Fruit fly (Drosophila melanogaster) whole organism, embryonic: ENCODE results near the gene CG11178.

ENCODE experiments used
- B-H2 ChIP-seq: fragments of 200-800 bp; sonication (Bioruptor generic); optimal IDR thresholded peaks from 2 replicates; lab custom pipeline; 2018; ENCODE audit warnings: missing biosample characterization, mild to moderate bottlenecking, missing genetic modification characterization
- C15 ChIP-seq: fragments of 200-800 bp; sonication (Bioruptor generic); IDR thresholded peaks from 3 replicates; pipeline ENCODE4 v1.3.6; 2022; ENCODE audit warnings: missing biosample characterization, missing genetic modification characterization
- CG11696 ChIP-seq: fragments of 200-800 bp; sonication (Bioruptor generic); IDR thresholded peaks from 2 replicates; pipeline ENCODE4 v1.3.6; 2022; ENCODE audit warnings: missing biosample characterization, missing genetic modification characterization
- CG1233 ChIP-seq: fragments of 200-800 bp; sonication (Bioruptor generic); optimal IDR thresholded peaks from 4 replicates; lab custom pipeline; 2018; ENCODE audit warnings: missing biosample characterization, mild to moderate bottlenecking, missing genetic modification characterization
- CG12659 ChIP-seq: fragments of 200-800 bp; sonication (Bioruptor generic); optimal IDR thresholded peaks from 3 replicates; lab custom pipeline; 2017; ENCODE audit warnings: mild to moderate bottlenecking, missing biosample characterization, missing genetic modification reagents, missing genetic modification characterization
- CG12769 ChIP-seq: fragments of 200-800 bp; sonication (Bioruptor generic); optimal IDR thresholded peaks from 2 replicates; lab custom pipeline; 2019; ENCODE audit warnings: missing biosample characterization, mild to moderate bottlenecking, missing genetic modification characterization, moderate library complexity
- CG15514 ChIP-seq: fragments of 200-800 bp; sonication (Bioruptor generic); optimal IDR thresholded peaks from 3 replicates; lab custom pipeline; 2017; ENCODE audit warnings: missing biosample characterization, missing genetic modification characterization, mild to moderate bottlenecking, moderate library complexity, missing genetic modification reagents
- CG15601 ChIP-seq: fragments of 200-800 bp; sonication (Bioruptor generic); optimal IDR thresholded peaks from 3 replicates; lab custom pipeline; 2019; ENCODE audit warnings: missing biosample characterization, mild to moderate bottlenecking, missing genetic modification characterization, moderate library complexity
- CG15696 ChIP-seq: fragments of 200-800 bp; sonication (Bioruptor generic); optimal IDR thresholded peaks from 2 replicates; lab custom pipeline; 2019; ENCODE audit warnings: missing biosample characterization, mild to moderate bottlenecking, missing genetic modification characterization, moderate library complexity
- CG18262 ChIP-seq: fragments of 200-800 bp; optimal IDR thresholded peaks from 3 replicates; lab custom pipeline; 2019; ENCODE audit warnings: missing biosample characterization, mild to moderate bottlenecking, missing genetic modification characterization, moderate library complexity
- CG18599 ChIP-seq: fragments of 200-800 bp; sonication (Bioruptor generic); optimal IDR thresholded peaks from 3 replicates; lab custom pipeline; 2017; ENCODE audit warnings: missing biosample characterization, missing genetic modification characterization, mild to moderate bottlenecking, moderate library complexity, missing genetic modification reagents
- CG2120 ChIP-seq: fragments of 200-800 bp; sonication (Bioruptor generic); optimal IDR thresholded peaks from 3 replicates; lab custom pipeline; 2016; ENCODE audit warnings: missing biosample characterization, missing genetic modification characterization
- CG2678 ChIP-seq: fragments of 200-800 bp; sonication (Bioruptor generic); optimal IDR thresholded peaks from 3 replicates; lab custom pipeline; 2019; ENCODE audit warnings: missing biosample characterization, mild to moderate bottlenecking, missing genetic modification characterization, moderate library complexity
- CG33213 ChIP-seq: fragments of 200-800 bp; sonication (Bioruptor generic); optimal IDR thresholded peaks from 3 replicates; lab custom pipeline; 2016; ENCODE audit warnings: missing biosample characterization, missing genetic modification characterization
- CG3838 ChIP-seq: fragments of 200-800 bp; sonication (Bioruptor generic); optimal IDR thresholded peaks from 3 replicates; lab custom pipeline; 2016; ENCODE audit warnings: missing biosample characterization, missing genetic modification characterization
- CG6254 ChIP-seq: fragments of 200-800 bp; sonication (Bioruptor generic); optimal IDR thresholded peaks from 3 replicates; lab custom pipeline; 2017; ENCODE audit warnings: mild to moderate bottlenecking, missing biosample characterization, missing genetic modification reagents, missing genetic modification characterization
- CG8290 ChIP-seq, 3 experiments: fragments of 200-800 bp; sonication (Bioruptor generic); optimal IDR thresholded peaks; 2 replicates each; lab custom pipeline; 2016 to 2019; ENCODE audit warnings: missing biosample characterization in 3 of 3, missing genetic modification characterization in 3 of 3, mild to moderate bottlenecking in 2 of 3, moderate library complexity in 1 of 3
- CG8388 ChIP-seq: fragments of 200-800 bp; sonication (Bioruptor generic); optimal IDR thresholded peaks from 2 replicates; lab custom pipeline; 2019; ENCODE audit warnings: missing biosample characterization, mild to moderate bottlenecking, missing genetic modification characterization, moderate library complexity
- CG9817 ChIP-seq: fragments of 200-800 bp; sonication (Bioruptor generic); optimal IDR thresholded peaks from 2 replicates; lab custom pipeline; 2018; ENCODE audit warnings: missing biosample characterization, mild to moderate bottlenecking, missing genetic modification characterization, moderate library complexity
- Dbx ChIP-seq: fragments of 200-800 bp; sonication (Bioruptor generic); IDR thresholded peaks from 3 replicates; pipeline ENCODE4 v1.3.6; 2022; ENCODE audit warnings: missing biosample characterization, missing genetic modification characterization
- Hr39 ChIP-seq: fragments of >200 bp; optimal IDR thresholded peaks from 2 replicates; lab custom pipeline; 2017
- Hr51 ChIP-seq, 2 experiments: fragments of 200-800 bp; sonication (Bioruptor generic); optimal IDR thresholded peaks; 2 replicates in 1 of 2; 3 replicates in 1 of 2; lab custom pipeline; 2016 to 2018; ENCODE audit warnings: missing biosample characterization in 2 of 2, missing genetic modification characterization in 2 of 2, mild to moderate bottlenecking in 1 of 2, moderate library complexity in 1 of 2
- Hr78 ChIP-seq, 2 experiments: fragments of 200-800 bp in 1 of 2; fragments of >200 bp in 1 of 2; sonication (Bioruptor generic) in 1 of 2; optimal IDR thresholded peaks; 2 replicates each; lab custom pipeline; 2017 to 2019; ENCODE audit warnings: missing biosample characterization in 2 of 2, missing genetic modification characterization in 2 of 2, mild to moderate bottlenecking in 1 of 2, moderate library complexity in 1 of 2
- Jarid2 ChIP-seq: fragments of 200-800 bp; sonication (Bioruptor generic); optimal IDR thresholded peaks from 3 replicates; lab custom pipeline; 2017; ENCODE audit warnings: mild to moderate bottlenecking, missing biosample characterization, missing genetic modification reagents, missing genetic modification characterization
- Med ChIP-seq: fragments of 200-800 bp; sonication (Bioruptor generic); peaks from one replicate; lab custom pipeline; 2016; ENCODE audit warnings: missing biosample characterization, missing genetic modification characterization, mild to moderate bottlenecking, inconsistent platforms, moderate library complexity
- NC2α ChIP-seq: fragments of 200-800 bp; sonication (Bioruptor generic); optimal IDR thresholded peaks from 2 replicates; lab custom pipeline; 2016; ENCODE audit warnings: missing biosample characterization, missing genetic modification characterization
- NK7.1 ChIP-seq: fragments of 200-800 bp; sonication (Bioruptor generic); optimal IDR thresholded peaks from 3 replicates; lab custom pipeline; 2016; ENCODE audit warnings: missing biosample characterization, missing genetic modification characterization
- Poxn ChIP-seq: fragments of 200-800 bp; sonication (Bioruptor generic); IDR thresholded peaks from 2 replicates; pipeline ENCODE4 v1.3.6; 2022; ENCODE audit warnings: missing biosample characterization, missing genetic modification characterization
- Ptx1 ChIP-seq: fragments of 200-800 bp; sonication (Bioruptor generic); IDR thresholded peaks from 2 replicates; pipeline ENCODE4 v1.3.6; 2022; ENCODE audit warnings: missing biosample characterization, missing genetic modification characterization
- cato ChIP-seq: fragments of 200-800 bp; sonication (Bioruptor generic); optimal IDR thresholded peaks from 2 replicates; lab custom pipeline; 2016; ENCODE audit warnings: missing biosample characterization, missing genetic modification characterization, borderline replicate concordance
- caup ChIP-seq: fragments of 200-800 bp; sonication (Bioruptor generic); optimal IDR thresholded peaks from 3 replicates; lab custom pipeline; 2017; ENCODE audit warnings: missing biosample characterization, mild to moderate bottlenecking, missing genetic modification characterization, moderate library complexity; ENCODE audit not compliant: severe bottlenecking
- ci ChIP-seq: fragments of 200-800 bp; sonication (Bioruptor generic); IDR thresholded peaks from 3 replicates; pipeline ENCODE4 v1.3.6; 2022; ENCODE audit warnings: missing biosample characterization, missing genetic modification characterization
- crc ChIP-seq: fragments of 200-800 bp; sonication (Bioruptor generic); optimal IDR thresholded peaks from 2 replicates; lab custom pipeline; 2016; ENCODE audit warnings: missing biosample characterization, missing genetic modification characterization
- crol ChIP-seq: fragments of 200-800 bp; sonication (Bioruptor generic); IDR thresholded peaks from 2 replicates; pipeline ENCODE4 v1.3.6; 2022; ENCODE audit warnings: missing biosample characterization, missing genetic modification characterization
- dmrt11E ChIP-seq: fragments of 200-800 bp; sonication (Bioruptor generic); optimal IDR thresholded peaks from 3 replicates; lab custom pipeline; 2018; ENCODE audit warnings: missing biosample characterization, mild to moderate bottlenecking, missing genetic modification characterization, moderate library complexity
- gcm ChIP-seq: fragments of 200-800 bp; sonication (Bioruptor generic); optimal IDR thresholded peaks from 2 replicates; lab custom pipeline; 2019; ENCODE audit warnings: missing biosample characterization, mild to moderate bottlenecking, missing genetic modification characterization, moderate library complexity
- ham ChIP-seq: fragments of 200-800 bp; sonication (Bioruptor generic); IDR thresholded peaks from 2 replicates; pipeline ENCODE4 v1.3.6; 2022; ENCODE audit warnings: missing biosample characterization, missing genetic modification characterization
- hb ChIP-seq: fragments of 200-800 bp; sonication (Bioruptor generic); IDR thresholded peaks from 3 replicates; pipeline ENCODE4 v1.3.6; 2022; ENCODE audit warnings: missing biosample characterization, missing genetic modification characterization; ENCODE audit not compliant: partially characterized antibody
- hth ChIP-seq: fragments of >200 bp; optimal IDR thresholded peaks from 2 replicates; lab custom pipeline; 2017; ENCODE audit warnings: inconsistent platforms
- lab ChIP-seq: fragments of 200-800 bp; sonication (Bioruptor generic); optimal IDR thresholded peaks from 3 replicates; lab custom pipeline; 2017; ENCODE audit warnings: missing biosample characterization, missing genetic modification characterization, mild to moderate bottlenecking, moderate library complexity, missing genetic modification reagents
- mirr ChIP-seq: fragments of 200-800 bp; sonication (Bioruptor generic); optimal IDR thresholded peaks from 3 replicates; lab custom pipeline; 2018; ENCODE audit warnings: missing biosample characterization, mild to moderate bottlenecking, missing genetic modification characterization
- oc ChIP-seq: fragments of 200-800 bp; sonication (Bioruptor generic); optimal IDR thresholded peaks from 2 replicates; lab custom pipeline; 2018; ENCODE audit warnings: missing biosample characterization, mild to moderate bottlenecking, missing genetic modification characterization, moderate library complexity
- run ChIP-seq: fragments of 200-800 bp; sonication (Bioruptor generic); optimal IDR thresholded peaks from 3 replicates; lab custom pipeline; 2018; ENCODE audit warnings: missing biosample characterization, mild to moderate bottlenecking, missing genetic modification characterization
- sd ChIP-seq: fragments of 200-800 bp; sonication (Bioruptor generic); optimal IDR thresholded peaks from 3 replicates; lab custom pipeline; 2018; ENCODE audit warnings: missing biosample characterization, mild to moderate bottlenecking, missing genetic modification characterization, moderate library complexity
- sens-2 ChIP-seq: fragments of 200-800 bp; sonication (Bioruptor generic); IDR thresholded peaks from 2 replicates; pipeline ENCODE4 v1.3.6; 2022; ENCODE audit warnings: missing biosample characterization, missing genetic modification characterization
- slp2 ChIP-seq: fragments of 200-800 bp; sonication (Bioruptor generic); optimal IDR thresholded peaks from 2 replicates; lab custom pipeline; 2016; ENCODE audit warnings: missing biosample characterization, missing genetic modification characterization
- tll ChIP-seq, 2 experiments: fragments of 200-800 bp in 1 of 2; fragments of >200 bp in 1 of 2; sonication (Bioruptor generic) in 1 of 2; optimal IDR thresholded peaks; 2 replicates each; lab custom pipeline; 2017 to 2019; ENCODE audit warnings: missing biosample characterization in 2 of 2, missing genetic modification characterization in 2 of 2, mild to moderate bottlenecking in 1 of 2, moderate library complexity in 1 of 2
- tup ChIP-seq: fragments of 200-800 bp; sonication (Bioruptor generic); optimal IDR thresholded peaks from 2 replicates; lab custom pipeline; 2016; ENCODE audit warnings: missing biosample characterization, mild to moderate bottlenecking, missing genetic modification characterization, moderate library complexity

Gene CG11178

dm6 chrX:13632606-13633005 lies 27.1 kb downstream of the CG11178 start (continued):
- TF ChIP-seq Dbx (GFP tag; lab: Robert Waterston, UW), result 0 out of 3 replicates have a peak, but pooled peaks have one; percentile 40
- no peak for TF ChIP-seq NK7.1
- no peak for TF ChIP-seq ham
- no peak for TF ChIP-seq sens-2
- TF ChIP-seq Jarid2, result peak; percentile 13
- peak; percentile 13 for TF ChIP-seq CG9817 (tag; lab: Kevin White, UChicago)
- TF ChIP-seq mirr (GFP tag; lab: Kevin White, UChicago), result peak; percentile 36
- no peak for TF ChIP-seq cato (GFP tag; lab: Kevin White, UChicago)
- peak; percentile 23 for TF ChIP-seq CG6254 (GFP tag; lab: Kevin White, UChicago)
- no peak for TF ChIP-seq CG3838 (GFP tag; lab: Kevin White, UChicago)
- TF ChIP-seq crc (GFP tag; lab: Kevin White, UChicago), result no peak
- TF ChIP-seq dmrt11E (tag; lab: Kevin White, UChicago), result no peak
- no peak for TF ChIP-seq CG18262 (tag; lab: Kevin White, UChicago)
- TF ChIP-seq B-H2 (GFP tag; lab: Kevin White, UChicago), result no peak
- no peak for TF ChIP-seq CG33213 (GFP tag; lab: Kevin White, UChicago)
- no peak for TF ChIP-seq run
- TF ChIP-seq Hr78 (GFP tag; optimal IDR thresholded peaks at IDR 0.05; lab: Kevin White, UChicago), result no peak
- TF ChIP-seq Ptx1 (GFP tag; lab: Robert Waterston, UW), result no peak
- no peak for TF ChIP-seq C15 (GFP tag; lab: Robert Waterston, UW)
- no peak for TF ChIP-seq Poxn
- no peak for TF ChIP-seq hb (GFP tag; lab: Robert Waterston, UW)
- no peak for TF ChIP-seq NC2α (GFP tag; lab: Kevin White, UChicago)
- TF ChIP-seq CG8290 (GFP tag; optimal IDR thresholded peaks at IDR 0.05; lab: Kevin White, UChicago), result no peak
- TF ChIP-seq CG8290 (tag; optimal IDR thresholded peaks at IDR 0.05; lab: Kevin White, UChicago), result peak in 1 of 2 experiments; percentile 47
- TF ChIP-seq oc (tag; lab: Kevin White, UChicago), result no peak
- no peak for TF ChIP-seq CG8388 (GFP tag; lab: Kevin White, UChicago)
- peak; percentile 11 for TF ChIP-seq gcm (GFP tag; lab: Kevin White, UChicago)
- peak; percentile 10 for TF ChIP-seq caup (GFP tag; lab: Kevin White, UChicago)
- TF ChIP-seq tup (GFP tag; lab: Kevin White, UChicago), result no peak
- TF ChIP-seq CG11696 (GFP tag; lab: Robert Waterston, UW), result no peak
- no peak for TF ChIP-seq crol (GFP tag; lab: Robert Waterston, UW)
- TF ChIP-seq CG12659 (GFP tag; lab: Kevin White, UChicago), result peak; percentile 13
- TF ChIP-seq lab (GFP tag; lab: Kevin White, UChicago), result peak; percentile 36
- TF ChIP-seq CG12769, result peak; percentile 37
- TF ChIP-seq CG15696 (tag; lab: Kevin White, UChicago), result no peak
- TF ChIP-seq CG15514 (GFP tag; lab: Kevin White, UChicago), result peak; percentile 22
- no peak for TF ChIP-seq hth (lab: Kevin White, UChicago)
- TF ChIP-seq slp2 (GFP tag; lab: Kevin White, UChicago), result no peak
- TF ChIP-seq, all 482 proteins: peak for 47

DNA sequence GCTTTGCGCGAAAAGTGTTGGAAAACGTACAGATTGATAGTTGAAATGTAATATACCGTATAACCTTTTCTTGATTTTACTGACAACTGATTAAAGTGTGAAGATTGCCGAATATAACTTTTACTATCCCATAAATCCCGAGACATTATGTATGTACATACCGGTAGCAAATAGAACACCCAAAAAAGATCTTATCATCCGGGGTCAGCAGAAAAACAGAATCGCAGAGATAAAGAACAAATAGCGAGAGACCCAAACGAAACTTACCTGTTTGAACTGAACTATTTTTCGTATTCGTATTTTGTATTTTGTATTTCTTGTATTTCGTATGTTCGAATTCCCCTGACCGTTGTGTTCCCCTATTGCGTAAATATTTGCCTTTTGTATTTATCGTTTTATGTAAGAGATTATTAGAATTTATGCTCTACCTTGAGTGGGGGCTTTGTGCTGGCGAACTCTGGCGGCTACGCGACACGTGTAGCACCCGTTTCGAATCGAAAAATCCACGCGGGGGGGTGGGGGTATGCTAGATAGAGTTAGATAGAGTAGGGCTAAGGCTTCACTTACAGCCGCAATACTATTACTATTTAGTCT lies 27.9 kb downstream of the CG11178 start:
- TF ChIP-seq Hr39 (lab: Kevin White, UChicago) (no peak), Hr51 (GFP tag; optimal IDR thresholded peaks at IDR 0.05; lab: Kevin White, UChicago) (no peak), Med (GFP tag; lab: Kevin White, UChicago) (peak; percentile 64), CG1233 (peak; percentile 35), CG15601 (tag; lab: Kevin White, UChicago) (peak; percentile 14), ci (peak; percentile 53; the same call in 2 of the 3 replicates), tll (GFP tag; optimal IDR thresholded peaks at IDR 0.05; lab: Kevin White, UChicago) (peak in 1 of 2 experiments; percentile 21), crol (GFP tag; lab: Robert Waterston, UW) (peak; percentile 41), CG8290 (GFP tag; optimal IDR thresholded peaks at IDR 0.05; lab: Kevin White, UChicago) (peak; percentile 26), CG8290 (tag; optimal IDR thresholded peaks at IDR 0.05; lab: Kevin White, UChicago) (no peak), CG2120 (GFP tag; lab: Kevin White, UChicago) (peak; percentile 30), CG2678 (tag; lab: Kevin White, UChicago) (peak; percentile 32), sd (peak; percentile 59), Dbx (GFP tag; lab: Robert Waterston, UW) (no peak), CG18599 (GFP tag; lab: Kevin White, UChicago) (peak; percentile 4)
